Fruit fly (Drosophila melanogaster) whole organism, embryonic: ENCODE data around the gene CG10907.

Experiments used
- Awh ChIP-seq: fragments of 200-800 bp; sonication (Bioruptor generic); IDR thresholded peaks from 2 replicates; pipeline ENCODE4, ENCODE4 v1.3.6; 2022; ENCODE audit warnings: missing biosample characterization, missing genetic modification characterization
- Bgb ChIP-seq: fragments of 200-800 bp; sonication (Bioruptor generic); IDR thresholded peaks from 2 replicates; pipeline ENCODE4 v1.3.6; 2022; ENCODE audit warnings: missing biosample characterization, missing genetic modification characterization; ENCODE audit not compliant: partially characterized antibody
- CG10321 ChIP-seq: fragments of 200-800 bp; sonication (Bioruptor generic); IDR thresholded peaks from 2 replicates; pipeline ENCODE4 v1.3.6; 2022; ENCODE audit warnings: missing biosample characterization, missing genetic modification characterization
- CG11093 ChIP-seq: fragments of 200-800 bp; sonication (Bioruptor generic); IDR thresholded peaks from 3 replicates; pipeline ENCODE4 v1.3.6; 2022; ENCODE audit warnings: missing biosample characterization, missing genetic modification characterization
- CG11723 ChIP-seq: fragments of 200-800 bp; sonication (Bioruptor generic); optimal IDR thresholded peaks from 2 replicates; lab custom pipeline; 2017; ENCODE audit warnings: missing biosample characterization, mild to moderate bottlenecking, missing genetic modification characterization
- CG12219 ChIP-seq: fragments of 200-800 bp; sonication (Bioruptor generic); optimal IDR thresholded peaks from 3 replicates; lab custom pipeline; 2018; ENCODE audit warnings: missing biosample characterization, mild to moderate bottlenecking, missing genetic modification characterization
- CG12744 ChIP-seq: fragments of 200-800 bp; sonication (Bioruptor generic); optimal IDR thresholded peaks from 2 replicates; lab custom pipeline; 2016; ENCODE audit warnings: missing biosample characterization, missing genetic modification characterization
- CG12769 ChIP-seq: fragments of 200-800 bp; sonication (Bioruptor generic); optimal IDR thresholded peaks from 2 replicates; lab custom pipeline; 2019; ENCODE audit warnings: missing biosample characterization, mild to moderate bottlenecking, missing genetic modification characterization, moderate library complexity
- CG14050 ChIP-seq: fragments of 200-800 bp; sonication (Bioruptor generic); IDR thresholded peaks from 3 replicates; pipeline ENCODE4 v1.3.6; 2022; ENCODE audit warnings: missing biosample characterization, missing genetic modification characterization
- CG15269 ChIP-seq: fragments of 200-800 bp; sonication (Bioruptor generic); optimal IDR thresholded peaks from 2 replicates; lab custom pipeline; 2018; ENCODE audit warnings: missing biosample characterization, mild to moderate bottlenecking, missing genetic modification characterization, moderate library complexity
- CG15514 ChIP-seq: fragments of 200-800 bp; sonication (Bioruptor generic); optimal IDR thresholded peaks from 3 replicates; lab custom pipeline; 2017; ENCODE audit warnings: missing biosample characterization, missing genetic modification characterization, mild to moderate bottlenecking, moderate library complexity, missing genetic modification reagents
- CG2129 ChIP-seq: fragments of 200-800 bp; sonication (Bioruptor generic); IDR thresholded peaks from 2 replicates; pipeline ENCODE4 v1.3.6; 2022; ENCODE audit warnings: missing biosample characterization, missing genetic modification characterization; ENCODE audit not compliant: partially characterized antibody
- CG31224 ChIP-seq: fragments of 200-800 bp; sonication (Bioruptor generic); IDR thresholded peaks from 2 replicates; pipeline ENCODE4 v1.3.6; 2022; ENCODE audit warnings: missing biosample characterization, missing genetic modification characterization
- CG43689 ChIP-seq: fragments of 200-800 bp; sonication (Bioruptor generic); IDR thresholded peaks from 2 replicates; pipeline ENCODE4 v1.3.6; 2022; ENCODE audit warnings: missing biosample characterization, missing genetic modification characterization
- CG5180 ChIP-seq: fragments of 200-800 bp; sonication (Bioruptor generic); optimal IDR thresholded peaks from 3 replicates; lab custom pipeline; 2017; ENCODE audit warnings: missing biosample characterization, missing genetic modification characterization, mild to moderate bottlenecking, moderate library complexity, missing genetic modification reagents
- CG6689 ChIP-seq: fragments of 200-800 bp; sonication (Bioruptor generic); IDR thresholded peaks from 2 replicates; pipeline ENCODE4 v1.3.6; 2022; ENCODE audit warnings: missing biosample characterization, missing genetic modification characterization
- CG7963 ChIP-seq: fragments of 200-800 bp; sonication (Bioruptor generic); IDR thresholded peaks from 3 replicates; pipeline ENCODE4 v1.3.6; 2022; ENCODE audit warnings: missing biosample characterization, missing genetic modification characterization; ENCODE audit not compliant: partially characterized antibody
- CG8290 ChIP-seq, 3 experiments: fragments of 200-800 bp; sonication (Bioruptor generic); optimal IDR thresholded peaks; 2 replicates each; lab custom pipeline; 2016 to 2019; ENCODE audit warnings: missing biosample characterization in 3 of 3, missing genetic modification characterization in 3 of 3, mild to moderate bottlenecking in 2 of 3, moderate library complexity in 1 of 3
- CG8359 ChIP-seq: fragments of 200-800 bp; sonication (Bioruptor generic); optimal IDR thresholded peaks from 2 replicates; lab custom pipeline; 2017; ENCODE audit warnings: missing biosample characterization, mild to moderate bottlenecking, missing genetic modification characterization, borderline replicate concordance
- E2f1 ChIP-seq: fragments of 200-800 bp; sonication (Bioruptor generic); IDR thresholded peaks from 2 replicates; pipeline ENCODE4 v1.3.6; 2022; ENCODE audit warnings: missing biosample characterization, missing genetic modification characterization
- Ets65A ChIP-seq: fragments of 200-800 bp; sonication (Bioruptor generic); peaks from one replicate; lab custom pipeline; 2016; ENCODE audit warnings: missing biosample characterization, missing genetic modification characterization
- HLH3B ChIP-seq: fragments of 200-800 bp; sonication (Bioruptor generic); IDR thresholded peaks from 2 replicates; pipeline ENCODE4 v1.3.6; 2022; ENCODE audit warnings: missing biosample characterization, missing genetic modification characterization
- Jarid2 ChIP-seq: fragments of 200-800 bp; sonication (Bioruptor generic); optimal IDR thresholded peaks from 3 replicates; lab custom pipeline; 2017; ENCODE audit warnings: mild to moderate bottlenecking, missing biosample characterization, missing genetic modification reagents, missing genetic modification characterization
- Mad ChIP-seq: fragments of 200-800 bp; sonication (Bioruptor generic); optimal IDR thresholded peaks from 2 replicates; lab custom pipeline; 2016; ENCODE audit warnings: missing biosample characterization, missing genetic modification characterization
- NC2β ChIP-seq: fragments of 200-800 bp; sonication (Bioruptor generic); optimal IDR thresholded peaks from 2 replicates; lab custom pipeline; 2016; ENCODE audit warnings: missing biosample characterization, missing genetic modification characterization
- Oli ChIP-seq: fragments of 200-800 bp; sonication (Bioruptor generic); optimal IDR thresholded peaks from 2 replicates; lab custom pipeline; 2018; ENCODE audit warnings: missing biosample characterization, mild to moderate bottlenecking, missing genetic modification characterization, moderate library complexity
- Pdp1 ChIP-seq, 2 experiments: fragments of 200-800 bp; sonication (Bioruptor generic); optimal IDR thresholded peaks; 3 replicates each; lab custom pipeline; 2016; ENCODE audit warnings: missing biosample characterization in 2 of 2, missing genetic modification characterization in 2 of 2, mild to moderate bottlenecking in 1 of 2, moderate library complexity in 1 of 2
- al ChIP-seq: fragments of 200-800 bp; sonication (Bioruptor generic); IDR thresholded peaks from 2 replicates; pipeline ENCODE4 v1.3.6; 2022; ENCODE audit warnings: missing biosample characterization, missing genetic modification characterization
- cas ChIP-seq: fragments of 200-800 bp; sonication (Bioruptor generic); IDR thresholded peaks from 2 replicates; pipeline ENCODE4 v1.3.6; 2022; ENCODE audit warnings: missing biosample characterization, missing genetic modification characterization
- chif ChIP-seq, 2 experiments: fragments of 200-800 bp; sonication (Bioruptor generic); optimal IDR thresholded peaks; 3 replicates each; lab custom pipeline; 2016; ENCODE audit warnings: missing biosample characterization in 2 of 2, missing genetic modification characterization in 2 of 2
- chinmo ChIP-seq: fragments of 200-800 bp; sonication (Bioruptor generic); IDR thresholded peaks from 4 replicates; pipeline ENCODE4 v1.3.6; 2022; ENCODE audit warnings: missing biosample characterization, missing genetic modification characterization; ENCODE audit not compliant: partially characterized antibody
- crol ChIP-seq: fragments of 200-800 bp; sonication (Bioruptor generic); IDR thresholded peaks from 2 replicates; pipeline ENCODE4 v1.3.6; 2022; ENCODE audit warnings: missing biosample characterization, missing genetic modification characterization
- gcm ChIP-seq: fragments of 200-800 bp; sonication (Bioruptor generic); optimal IDR thresholded peaks from 2 replicates; lab custom pipeline; 2019; ENCODE audit warnings: missing biosample characterization, mild to moderate bottlenecking, missing genetic modification characterization, moderate library complexity
- gsb-n ChIP-seq: fragments of 200-800 bp; sonication (Bioruptor generic); optimal IDR thresholded peaks from 3 replicates; lab custom pipeline; 2018; ENCODE audit warnings: missing biosample characterization, mild to moderate bottlenecking, missing genetic modification characterization
- h ChIP-seq: fragments of >200 bp; optimal IDR thresholded peaks from 2 replicates; lab custom pipeline; 2017
- kay ChIP-seq: fragments of 200-800 bp; sonication (Bioruptor generic); optimal IDR thresholded peaks from 2 replicates; lab custom pipeline; 2016; ENCODE audit warnings: missing biosample characterization, missing genetic modification characterization
- nerfin-1 ChIP-seq: fragments of 200-800 bp; sonication (Bioruptor generic); optimal IDR thresholded peaks from 3 replicates; lab custom pipeline; 2019; ENCODE audit warnings: missing biosample characterization, mild to moderate bottlenecking, missing genetic modification characterization, moderate library complexity
- onecut ChIP-seq: fragments of 200-800 bp; sonication (Bioruptor generic); IDR thresholded peaks from 2 replicates; pipeline ENCODE4 v1.3.6; 2022; ENCODE audit warnings: missing biosample characterization, missing genetic modification characterization
- pb ChIP-seq: fragments of 200-800 bp; sonication (Bioruptor generic); optimal IDR thresholded peaks from 3 replicates; lab custom pipeline; 2016; ENCODE audit warnings: missing biosample characterization, missing genetic modification characterization
- pros ChIP-seq: fragments of 200-800 bp; sonication (Bioruptor generic); optimal IDR thresholded peaks from 3 replicates; lab custom pipeline; 2019; ENCODE audit warnings: missing biosample characterization, mild to moderate bottlenecking, missing genetic modification characterization, moderate library complexity
- psq ChIP-seq: fragments of 200-800 bp; sonication (Bioruptor generic); optimal IDR thresholded peaks from 2 replicates; lab custom pipeline; 2017; ENCODE audit warnings: missing biosample characterization, missing genetic modification characterization
- rib ChIP-seq: fragments of 200-800 bp; sonication (Bioruptor generic); IDR thresholded peaks from 2 replicates; pipeline ENCODE4 v1.3.6; 2022; ENCODE audit warnings: missing biosample characterization, missing genetic modification characterization
- sens-2 ChIP-seq: fragments of 200-800 bp; sonication (Bioruptor generic); IDR thresholded peaks from 2 replicates; pipeline ENCODE4 v1.3.6; 2022; ENCODE audit warnings: missing biosample characterization, missing genetic modification characterization
- sisA ChIP-seq: fragments of 200-800 bp; sonication (Bioruptor generic); IDR thresholded peaks from 2 replicates; pipeline ENCODE4 v1.3.6; 2022; ENCODE audit warnings: missing biosample characterization, missing genetic modification characterization
- tgo ChIP-seq: fragments of 200-800 bp; sonication (Bioruptor generic); IDR thresholded peaks from 3 replicates; pipeline ENCODE4 v1.3.6; 2022; ENCODE audit warnings: missing biosample characterization, missing genetic modification characterization
- tll ChIP-seq, 2 experiments: fragments of 200-800 bp in 1 of 2; fragments of >200 bp in 1 of 2; sonication (Bioruptor generic) in 1 of 2; optimal IDR thresholded peaks; 2 replicates each; lab custom pipeline; 2017 to 2019; ENCODE audit warnings: missing biosample characterization in 2 of 2, missing genetic modification characterization in 2 of 2, mild to moderate bottlenecking in 1 of 2, moderate library complexity in 1 of 2
- tna ChIP-seq: fragments of 200-800 bp; sonication (Bioruptor generic); IDR thresholded peaks from 2 replicates; pipeline ENCODE4 v1.3.6; 2022; ENCODE audit warnings: missing biosample characterization, missing genetic modification characterization; ENCODE audit not compliant: partially characterized antibody
- trem ChIP-seq: fragments of 200-800 bp; optimal IDR thresholded peaks from 3 replicates; lab custom pipeline; 2019; ENCODE audit warnings: missing biosample characterization, mild to moderate bottlenecking, missing genetic modification characterization, moderate library complexity
- tup ChIP-seq: fragments of 200-800 bp; sonication (Bioruptor generic); optimal IDR thresholded peaks from 2 replicates; lab custom pipeline; 2016; ENCODE audit warnings: missing biosample characterization, mild to moderate bottlenecking, missing genetic modification characterization, moderate library complexity
- unpg ChIP-seq: fragments of 200-800 bp; sonication (Bioruptor generic); optimal IDR thresholded peaks from 3 replicates; lab custom pipeline; 2018; ENCODE audit warnings: missing biosample characterization, mild to moderate bottlenecking, missing genetic modification characterization, moderate library complexity

Gene CG10907

DNA sequence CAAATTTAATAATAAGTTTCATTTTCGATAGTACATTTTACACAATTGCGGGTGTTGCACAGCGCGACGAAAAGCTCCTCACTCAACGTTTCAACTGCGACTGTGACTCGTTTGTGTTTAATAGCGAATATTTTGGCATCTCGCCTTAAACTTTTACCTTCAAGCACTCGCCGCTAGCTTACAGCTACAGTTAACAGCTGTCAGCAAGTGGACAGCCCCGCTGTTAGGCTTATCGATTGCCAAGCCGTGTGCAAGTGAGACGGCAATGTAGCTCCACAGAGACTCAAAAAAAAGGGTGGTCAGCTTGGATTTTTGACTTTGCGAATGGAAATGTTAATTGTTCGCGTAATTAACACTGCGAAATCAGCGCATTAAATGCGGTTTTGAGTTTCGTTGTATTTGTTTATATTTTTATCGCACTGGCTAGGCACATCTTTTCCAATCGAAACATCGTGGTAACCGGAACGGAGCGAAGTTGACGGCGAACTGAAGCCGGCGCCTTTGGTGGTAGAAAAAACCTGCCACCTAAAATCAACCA lies 27.6 kb upstream of the CG10907 start, which contains the start of gene loaf (continued):
- TF ChIP-seq CG12769 (tag; lab: Kevin White, UChicago) (no peak), Pdp1 (GFP tag; optimal IDR thresholded peaks at IDR 0.05; lab: Kevin White, UChicago) (no peak), CG7963 (GFP tag; lab: Robert Waterston, UW) (no peak), sens-2 (GFP tag; lab: Robert Waterston, UW) (no peak), pb (GFP tag; lab: Kevin White, UChicago) (no peak), nerfin-1 (tag; lab: Kevin White, UChicago) (no peak), tgo (GFP tag; lab: Robert Waterston, UW) (no peak), CG12219 (GFP tag; lab: Kevin White, UChicago) (no peak), Bgb (peak; percentile 31; the same call in 1 of the 2 replicates), kay (GFP tag; lab: Kevin White, UChicago) (no peak), E2f1 (no peak), al (no peak), tll (GFP tag; optimal IDR thresholded peaks at IDR 0.05; lab: Kevin White, UChicago) (no peak), CG11723 (GFP tag; lab: Kevin White, UChicago) (no peak), HLH3B (no peak), Awh (GFP tag; lab: Robert Waterston, UW) (no peak), CG5180 (GFP tag; lab: Kevin White, UChicago) (no peak), h (no peak), Mad (GFP tag; lab: Kevin White, UChicago) (no peak), cas (GFP tag; lab: Robert Waterston, UW) (no peak), chif (GFP tag; optimal IDR thresholded peaks at IDR 0.05; lab: Kevin White, UChicago) (no peak), onecut (GFP tag; lab: Robert Waterston, UW) (peak; percentile 95), CG15514 (GFP tag; lab: Kevin White, UChicago) (no peak), Jarid2 (GFP tag; lab: Kevin White, UChicago) (peak; percentile 14), tup (GFP tag; lab: Kevin White, UChicago) (no peak), unpg (GFP tag; lab: Kevin White, UChicago) (no peak), CG15269 (tag; lab: Kevin White, UChicago) (no peak), CG11093 (no peak), gcm (GFP tag; lab: Kevin White, UChicago) (no peak), psq (GFP tag; lab: Kevin White, UChicago) (no peak), rib (GFP tag; lab: Robert Waterston, UW) (no peak), sisA (no peak), CG31224 (GFP tag; lab: Robert Waterston, UW) (no peak), gsb-n (no peak), trem (tag; lab: Kevin White, UChicago) (peak; percentile 96), CG14050 (GFP tag; lab: Robert Waterston, UW) (no peak), tna (no peak), NC2β (GFP tag; lab: Kevin White, UChicago) (no peak), CG8359 (GFP tag; lab: Kevin White, UChicago) (no peak), Ets65A (no peak), chinmo (GFP tag; lab: Robert Waterston, UW) (0 out of 4 replicates have a peak, but pooled peaks have one; percentile 54), crol (GFP tag; lab: Robert Waterston, UW) (no peak), CG8290 (GFP tag; optimal IDR thresholded peaks at IDR 0.05; lab: Kevin White, UChicago) (no peak), CG8290 (tag; optimal IDR thresholded peaks at IDR 0.05; lab: Kevin White, UChicago) (peak in 1 of 2 experiments; percentile 18), CG2129 (no peak), CG6689 (0 out of 2 replicates have a peak, but pooled peaks have one; percentile 8), CG43689 (GFP tag; lab: Robert Waterston, UW) (no peak), Oli (tag; lab: Kevin White, UChicago) (no peak), CG12744 (GFP tag; lab: Kevin White, UChicago) (no peak), CG10321 (GFP tag; lab: Robert Waterston, UW) (peak; percentile 83), pros (GFP tag; lab: Kevin White, UChicago) (no peak)
